Fruit fly (Drosophila melanogaster): ENCODE data around the gene Usp12-46.
A peak's percentile ranks its signal among the peaks of the same experiment; 100 is the strongest.

Gene Usp12-46

DNA sequence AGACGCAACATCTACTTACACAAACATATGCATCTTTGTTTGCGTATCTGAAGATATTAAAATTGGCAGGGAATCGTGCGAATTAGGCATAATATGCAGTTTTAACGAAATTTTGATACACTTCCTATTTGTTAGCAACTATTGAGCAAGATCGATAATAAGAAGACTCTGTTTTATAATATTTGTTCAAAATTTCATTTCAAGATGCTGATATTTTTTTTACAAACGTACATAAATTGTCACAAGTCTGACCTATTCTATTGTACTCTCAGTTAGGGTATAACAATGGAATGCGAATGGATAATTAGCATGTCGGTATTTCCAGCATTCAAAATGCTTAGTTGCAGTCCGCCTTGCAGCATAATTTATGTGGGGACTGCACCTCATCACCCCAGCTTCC is 22.8 kb upstream of the Usp12-46 start (continued):
- TF ChIP-seq Nf-YB (GFP tag; optimal IDR thresholded peaks at IDR 0.05) (no peak), CG6254 (GFP tag; optimal IDR thresholded peaks at IDR 0.05) (no peak), MESR4 (GFP tag; optimal IDR thresholded peaks at IDR 0.05) (no peak), CG14441 (GFP tag; IDR thresholded peaks at IDR 0.05) (peak; percentile 32; the same call in 1 of the 2 replicates), phol (tag; optimal IDR thresholded peaks at IDR 0.05) (peak; percentile 19), CTCF (GFP tag; optimal IDR thresholded peaks at IDR 0.05) (no peak), chm (GFP tag; IDR thresholded peaks at IDR 0.05) (no peak), ci (GFP tag; IDR thresholded peaks at IDR 0.05) (no peak), CG32532 (GFP tag; IDR thresholded peaks at IDR 0.05) (no peak), crc (GFP tag; optimal IDR thresholded peaks at IDR 0.05) (no peak), amos (GFP tag; IDR thresholded peaks at IDR 0.05; ENCODE audit: partially characterized antibody) (no peak), CG31224 (GFP tag; IDR thresholded peaks at IDR 0.05) (0 out of 2 replicates have a peak, but pooled peaks have one; percentile 12), Rfx (GFP tag; IDR thresholded peaks at IDR 0.05) (peak; percentile 53), trh (GFP tag; optimal IDR thresholded peaks at IDR 0.05) (no peak), CG7357 (GFP tag; IDR thresholded peaks at IDR 0.05) (no peak), TFAM (GFP tag; optimal IDR thresholded peaks at IDR 0.05) (no peak), CG13424 (tag; optimal IDR thresholded peaks at IDR 0.05) (no peak), pan (optimal IDR thresholded peaks at IDR 0.05) (no peak), pan (GFP tag; optimal IDR thresholded peaks at IDR 0.05 in 1 of 2, IDR thresholded peaks at IDR 0.05 in 1 of 2) (peak in 1 of 2 experiments; percentile 75), zfh1 (GFP tag; IDR thresholded peaks at IDR 0.05) (peak; percentile 33; the same call in 1 of the 3 replicates), gsb (GFP tag; IDR thresholded peaks at IDR 0.05) (no peak), Hmr (GFP tag; optimal IDR thresholded peaks at IDR 0.05) (peak; percentile 3), HLHmδ (GFP tag; optimal IDR thresholded peaks at IDR 0.05) (no peak), mam (GFP tag; optimal IDR thresholded peaks at IDR 0.05) (peak; percentile 7), CG32772 (GFP tag; IDR thresholded peaks at IDR 0.05) (0 out of 2 replicates have a peak, but pooled peaks have one; percentile 7), CG1603 (tag; optimal IDR thresholded peaks at IDR 0.05) (peak; percentile 30), prd (optimal IDR thresholded peaks at IDR 0.05) (no peak), prd (GFP tag; IDR thresholded peaks at IDR 0.05) (peak; percentile 32; the same call in 1 of the 3 replicates), CG15269 (tag; optimal IDR thresholded peaks at IDR 0.05) (no peak), Max (GFP tag; optimal IDR thresholded peaks at IDR 0.05) (no peak), CG34376 (GFP tag; optimal IDR thresholded peaks at IDR 0.05) (no peak), CG1832 (GFP tag; optimal IDR thresholded peaks at IDR 0.05) (no peak), gcm2 (GFP tag; optimal IDR thresholded peaks at IDR 0.05) (no peak), Kr (GFP tag; optimal IDR thresholded peaks at IDR 0.05) (no peak), ara (GFP tag; IDR thresholded peaks at IDR 0.05) (peak; percentile 41; the same call in 1 of the 2 replicates), CG3838 (GFP tag; optimal IDR thresholded peaks at IDR 0.05) (no peak)

DNA sequence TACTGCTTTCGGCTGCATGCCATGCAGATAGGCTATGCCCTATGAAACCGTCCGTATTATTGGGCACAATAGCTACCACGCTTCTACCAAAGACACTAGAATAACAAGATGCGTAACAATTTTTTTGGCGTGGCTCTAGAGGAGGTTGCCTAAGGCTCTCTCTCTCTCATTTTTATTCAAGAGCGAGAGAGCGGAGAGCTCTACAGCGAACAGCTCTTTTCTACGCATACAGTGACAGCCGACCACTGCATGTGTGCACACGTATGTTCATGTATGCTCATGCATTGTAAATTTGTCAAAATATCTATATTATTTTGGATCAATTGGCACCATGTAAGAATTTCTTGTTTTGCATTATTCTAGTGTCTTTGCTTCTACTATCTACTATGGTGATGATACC is 17.7 kb upstream of the Usp12-46 start:
- TF ChIP-seq tna (GFP tag; IDR thresholded peaks at IDR 0.05; ENCODE audit: partially characterized antibody) (0 out of 2 replicates have a peak, but pooled peaks have one; percentile 17), Trl (optimal IDR thresholded peaks at IDR 0.05) (peak; percentile 58 to 66), Trl (GFP tag; optimal IDR thresholded peaks at IDR 0.05) (no peak), cg (GFP tag; optimal IDR thresholded peaks at IDR 0.05) (peak; percentile 53), Aef1 (GFP tag; IDR thresholded peaks at IDR 0.05) (no peak)

DNA sequence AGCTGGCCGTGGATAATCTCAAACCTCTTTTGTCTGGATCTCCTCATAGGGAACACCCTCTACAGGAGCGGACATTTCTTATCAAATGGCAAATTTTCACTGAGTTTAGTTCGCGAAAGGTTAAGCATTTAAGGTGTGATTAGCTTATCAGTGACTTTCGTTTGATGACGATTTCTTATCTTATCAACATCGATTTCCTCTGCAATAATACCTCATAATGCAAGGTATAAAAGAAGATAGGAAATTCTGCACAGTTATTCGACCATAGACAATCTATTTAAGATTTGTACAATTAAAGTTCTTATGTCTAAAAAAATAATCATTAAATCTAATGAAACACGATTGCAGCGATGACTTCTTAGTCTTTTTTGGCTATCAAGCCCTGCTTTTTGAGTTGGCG is 16.9 kb upstream of the Usp12-46 start, which contains the start of gene Takl2:
Gene Takl2 (minus strand): TSS at position 101 of the 400 bp plus-strand sequence.
- no peak for TF ChIP-seq CG6654 (GFP tag; optimal IDR thresholded peaks at IDR 0.05)
- no peak for TF ChIP-seq gro (GFP tag; optimal IDR thresholded peaks at IDR 0.05)
- no peak for TF ChIP-seq ro (GFP tag; IDR thresholded peaks at IDR 0.05)
- TF ChIP-seq Neu2 (GFP tag; optimal IDR thresholded peaks at IDR 0.05; ENCODE audit: borderline replicate concordance), result no peak
- TF ChIP-seq chif (GFP tag; optimal IDR thresholded peaks at IDR 0.05), result no peak
- no peak for TF ChIP-seq psq (GFP tag; optimal IDR thresholded peaks at IDR 0.05)
- no peak for TF ChIP-seq Aef1 (GFP tag; IDR thresholded peaks at IDR 0.05)
- TF ChIP-seq CG8924 (tag; optimal IDR thresholded peaks at IDR 0.05), result no peak
- TF ChIP-seq croc (GFP tag; conservative IDR thresholded peaks at IDR 0.05), result no peak
- TF ChIP-seq ERR (GFP tag; optimal IDR thresholded peaks at IDR 0.05), result no peak
- no peak for TF ChIP-seq ham (GFP tag; IDR thresholded peaks at IDR 0.05)
- no peak for TF ChIP-seq Drgx (GFP tag; IDR thresholded peaks at IDR 0.05)
- no peak for TF ChIP-seq Ets97D (GFP tag; optimal IDR thresholded peaks at IDR 0.05)
- TF ChIP-seq CG1792 (GFP tag; optimal IDR thresholded peaks at IDR 0.05), result no peak

All from whole organism, embryonic.